Fruit fly (Drosophila melanogaster): ENCODE measurements around the gene Fim.

Fim gene

dm6 chrX:17292050-17292730 lies 9.5 kb downstream of the Fim start (continued):
- peak; percentile 81 for TF ChIP-seq Sox100B (GFP tag; optimal IDR thresholded peaks at IDR 0.05)
- TF ChIP-seq Usf (GFP tag; optimal IDR thresholded peaks at IDR 0.05) = peak; percentile 36
- no peak for TF ChIP-seq CG13287 (GFP tag; IDR thresholded peaks at IDR 0.05; ENCODE audit: partially characterized antibody)
- no peak for TF ChIP-seq CG17912 (GFP tag; optimal IDR thresholded peaks at IDR 0.05)
- TF ChIP-seq az2 (GFP tag; optimal IDR thresholded peaks at IDR 0.05) = peak; percentile 60
- TF ChIP-seq dati (GFP tag; IDR thresholded peaks at IDR 0.05) = peak; percentile 18; the same call in 1 of the 2 replicates
- peak; percentile 47 for TF ChIP-seq CG13894 (tag; optimal IDR thresholded peaks at IDR 0.05)
- TF ChIP-seq Opbp (GFP tag; IDR thresholded peaks at IDR 0.05; ENCODE audit: partially characterized antibody) = no peak
- no peak for TF ChIP-seq ato (GFP tag; IDR thresholded peaks at IDR 0.05; ENCODE audit: partially characterized antibody)
- peak; percentile 94 for TF ChIP-seq B-H2 (GFP tag; optimal IDR thresholded peaks at IDR 0.05)
- TF ChIP-seq ftz-f1 (GFP tag; optimal IDR thresholded peaks at IDR 0.05) = no peak
- peak; percentile 76; the same call in 2 of the 3 replicates for TF ChIP-seq CG11695 (GFP tag; IDR thresholded peaks at IDR 0.05)
- peak; percentile 33 for TF ChIP-seq pum (GFP tag; optimal IDR thresholded peaks at IDR 0.05)
- peak; percentile 57 for TF ChIP-seq CG8388 (GFP tag; optimal IDR thresholded peaks at IDR 0.05)
- peak; percentile 71 for TF ChIP-seq CG12391 (tag; optimal IDR thresholded peaks at IDR 0.05)
- TF ChIP-seq wdn (GFP tag; IDR thresholded peaks at IDR 0.05) = no peak
- peak; percentile 25 for TF ChIP-seq CG9609 (GFP tag; optimal IDR thresholded peaks at IDR 0.05)
- TF ChIP-seq danr (GFP tag; IDR thresholded peaks at IDR 0.05) = peak; percentile 46; the same call in 1 of the 2 replicates
- TF ChIP-seq MTF-1 (GFP tag; optimal IDR thresholded peaks at IDR 0.05; ENCODE audit: borderline replicate concordance) = no peak
- peak; percentile 20 for TF ChIP-seq CG6683 (GFP tag; optimal IDR thresholded peaks at IDR 0.05)
- no peak for TF ChIP-seq CG5953 (GFP tag; IDR thresholded peaks at IDR 0.05)
- no peak for TF ChIP-seq CG2199 (GFP tag; IDR thresholded peaks at IDR 0.05)
- TF ChIP-seq CG33213 (GFP tag; optimal IDR thresholded peaks at IDR 0.05) = peak; percentile 12
- no peak for TF ChIP-seq Ravus (GFP tag; IDR thresholded peaks at IDR 0.05)
- peak; percentile 5 for TF ChIP-seq CG17802 (tag; optimal IDR thresholded peaks at IDR 0.05)
- TF ChIP-seq zen2 (GFP tag; IDR thresholded peaks at IDR 0.05; ENCODE audit: partially characterized antibody) = no peak
- peak; percentile 40 for TF ChIP-seq Atf3 (GFP tag; optimal IDR thresholded peaks at IDR 0.05)
- peak; percentile 47 for TF ChIP-seq CG16863 (GFP tag; optimal IDR thresholded peaks at IDR 0.05)
- no peak for TF ChIP-seq CG14965 (GFP tag; optimal IDR thresholded peaks at IDR 0.05; ENCODE audit: borderline replicate concordance)
- TF ChIP-seq repo (GFP tag; optimal IDR thresholded peaks at IDR 0.05) = no peak
- TF ChIP-seq kay (GFP tag; optimal IDR thresholded peaks at IDR 0.05) = peak; percentile 42
- TF ChIP-seq prd (optimal IDR thresholded peaks at IDR 0.05) = no peak
- peak; percentile 55; the same call in 1 of the 3 replicates for TF ChIP-seq prd (GFP tag; IDR thresholded peaks at IDR 0.05)
- TF ChIP-seq PHDP (tag; optimal IDR thresholded peaks at IDR 0.05) = peak; percentile 79
- peak; percentile 82 for TF ChIP-seq CG7839 (tag; optimal IDR thresholded peaks at IDR 0.05)
- TF ChIP-seq CG9727 (GFP tag; optimal IDR thresholded peaks at IDR 0.05) = peak; percentile 71
- TF ChIP-seq Lim3 (GFP tag; IDR thresholded peaks at IDR 0.05) = no peak
- TF ChIP-seq pfk (GFP tag; optimal IDR thresholded peaks at IDR 0.05) = no peak
- peak; percentile 63 for TF ChIP-seq odd (GFP tag; optimal IDR thresholded peaks at IDR 0.05)
- TF ChIP-seq tna (GFP tag; IDR thresholded peaks at IDR 0.05; ENCODE audit: partially characterized antibody) = no peak
- TF ChIP-seq CG4328 (GFP tag; optimal IDR thresholded peaks at IDR 0.05) = peak; percentile 55
- peak; percentile 64 for TF ChIP-seq bab2 (GFP tag; optimal IDR thresholded peaks at IDR 0.05)
- TF ChIP-seq Elba2 (GFP tag; optimal IDR thresholded peaks at IDR 0.05) = no peak
- peak; percentile 19 for TF ChIP-seq ems (GFP tag; optimal IDR thresholded peaks at IDR 0.05)
- peak; percentile 63 for TF ChIP-seq mam (GFP tag; optimal IDR thresholded peaks at IDR 0.05)
- peak; percentile 38 for TF ChIP-seq CG4820 (GFP tag; optimal IDR thresholded peaks at IDR 0.05)
- TF ChIP-seq CG1602 (GFP tag; optimal IDR thresholded peaks at IDR 0.05) = peak; percentile 45
- TF ChIP-seq zfh1 (GFP tag; IDR thresholded peaks at IDR 0.05) = peak; percentile 47; the same call in 1 of the 3 replicates
- TF ChIP-seq CG15601 (tag; optimal IDR thresholded peaks at IDR 0.05) = peak; percentile 25
- TF ChIP-seq Atf-2 (GFP tag; optimal IDR thresholded peaks at IDR 0.05) = peak; percentile 37

Data from whole organism, embryonic.